Worm (Caenorhabditis elegans) whole organism, late embryonic: Measurements from ENCODE around the gene H03A11.2.
A peak's percentile ranks its signal among the peaks of the same experiment; 100 is the strongest.

Experiments
- C38D4.7 ChIP-seq: fragments of 200-800 bp; sonication (Bioruptor generic); optimal IDR thresholded peaks from 2 replicates; lab custom pipeline; 2018; ENCODE audit warnings: mild to moderate bottlenecking, missing genetic modification characterization, moderate library complexity, missing compliant biosample characterization
- K09A11.1 ChIP-seq: sonication (generic microtip); optimal IDR thresholded peaks from 2 replicates; lab custom pipeline; 2017; ENCODE audit warnings: antibody characterized with exemption, mild to moderate bottlenecking, missing genetic modification characterization, missing compliant biosample characterization; ENCODE audit not compliant: insufficient read depth
- T23F11.4 ChIP-seq: fragments of 200-800 bp; sonication (Bioruptor generic); optimal IDR thresholded peaks from 2 replicates; lab custom pipeline; 2018; ENCODE audit warnings: mild to moderate bottlenecking, missing genetic modification characterization, missing compliant biosample characterization
- ahr-1 ChIP-seq: sonication (generic microtip); optimal IDR thresholded peaks from 2 replicates; lab custom pipeline; 2016; ENCODE audit warnings: missing genetic modification characterization, missing compliant biosample characterization
- ama-1 ChIP-seq: fragments of 150-350 bp; optimal IDR thresholded peaks from 2 replicates; lab custom pipeline; 2014
- ceh-18 ChIP-seq: sonication (generic microtip); optimal IDR thresholded peaks from 2 replicates; lab custom pipeline; 2016; ENCODE audit warnings: missing genetic modification characterization, missing compliant biosample characterization
- ceh-2 ChIP-seq: sonication (generic microtip); optimal IDR thresholded peaks from 2 replicates; lab custom pipeline; 2016; ENCODE audit warnings: missing genotype, missing genetic modification characterization, missing compliant biosample characterization
- ceh-31 ChIP-seq: sonication (generic microtip); optimal IDR thresholded peaks from 2 replicates; lab custom pipeline; 2016; ENCODE audit warnings: missing genetic modification characterization, missing compliant biosample characterization
- ceh-34 ChIP-seq: sonication (generic microtip); optimal IDR thresholded peaks from 2 replicates; lab custom pipeline; 2016; ENCODE audit warnings: mild to moderate bottlenecking, missing genetic modification characterization, missing compliant biosample characterization
- ceh-9 ChIP-seq: sonication (generic microtip); optimal IDR thresholded peaks from 2 replicates; lab custom pipeline; 2016; ENCODE audit warnings: mild to moderate bottlenecking, missing genetic modification characterization, inconsistent platforms, missing compliant biosample characterization
- che-1 ChIP-seq: sonication (generic microtip); optimal IDR thresholded peaks from 2 replicates; lab custom pipeline; 2016; ENCODE audit warnings: mild to moderate bottlenecking, missing genetic modification characterization, missing compliant biosample characterization
- dve-1 ChIP-seq: sonication (generic microtip); optimal IDR thresholded peaks from 2 replicates; lab custom pipeline; 2017; ENCODE audit warnings: antibody characterized with exemption, mild to moderate bottlenecking, missing genetic modification characterization, missing compliant biosample characterization
- elt-4 ChIP-seq: sonication (generic microtip); optimal IDR thresholded peaks from 2 replicates; lab custom pipeline; 2016; ENCODE audit warnings: missing genetic modification characterization, missing compliant biosample characterization
- fkh-6 ChIP-seq: sonication (generic microtip); optimal IDR thresholded peaks from 2 replicates; lab custom pipeline; 2016; ENCODE audit warnings: missing genetic modification characterization, missing compliant biosample characterization
- gmeb-2 ChIP-seq: sonication (generic microtip); optimal IDR thresholded peaks from 2 replicates; lab custom pipeline; 2016; ENCODE audit warnings: missing genetic modification characterization, inconsistent platforms, missing compliant biosample characterization
- hlh-13 ChIP-seq: fragments of 200-800 bp; sonication (Bioruptor generic); optimal IDR thresholded peaks from 2 replicates; lab custom pipeline; 2018; ENCODE audit warnings: mild to moderate bottlenecking, missing genetic modification characterization, missing compliant biosample characterization
- hlh-15 ChIP-seq: sonication (generic microtip); optimal IDR thresholded peaks from 2 replicates; lab custom pipeline; 2016; ENCODE audit warnings: missing genetic modification characterization, missing compliant biosample characterization
- hlh-6 ChIP-seq: sonication (generic microtip); optimal IDR thresholded peaks from 2 replicates; lab custom pipeline; 2016; ENCODE audit warnings: missing genotype, missing genetic modification characterization, missing compliant biosample characterization
- lim-6 ChIP-seq: sonication (generic microtip); optimal IDR thresholded peaks from 2 replicates; lab custom pipeline; 2016; ENCODE audit warnings: missing genetic modification characterization, missing compliant biosample characterization
- lin-11 ChIP-seq: fragments of 200-800 bp; sonication (Bioruptor generic); optimal IDR thresholded peaks from 2 replicates; lab custom pipeline; 2018; ENCODE audit warnings: mild to moderate bottlenecking, missing genetic modification characterization, missing compliant biosample characterization
- madf-2 ChIP-seq: sonication (generic microtip); optimal IDR thresholded peaks from 2 replicates; lab custom pipeline; 2017; ENCODE audit warnings: missing genetic modification characterization, missing compliant biosample characterization
- mec-3 ChIP-seq: sonication (generic microtip); optimal IDR thresholded peaks from 2 replicates; lab custom pipeline; 2016; ENCODE audit warnings: borderline replicate concordance, missing genetic modification characterization, missing compliant biosample characterization
- pag-3 ChIP-seq: sonication (generic microtip); optimal IDR thresholded peaks from 2 replicates; lab custom pipeline; 2016; ENCODE audit warnings: missing compliant biosample characterization, missing genetic modification characterization, borderline replicate concordance
- pax-1 ChIP-seq: fragments of 150-350 bp; optimal IDR thresholded peaks from 2 replicates; lab custom pipeline; 2014; ENCODE audit warnings: missing biosample characterization, missing genetic modification characterization
- pha-2 ChIP-seq: sonication (generic microtip); optimal IDR thresholded peaks from 2 replicates; lab custom pipeline; 2017; ENCODE audit warnings: mild to moderate bottlenecking, missing genetic modification characterization, missing compliant biosample characterization
- pros-1 ChIP-seq: fragments of 150-350 bp; optimal IDR thresholded peaks from 2 replicates; lab custom pipeline; 2014; ENCODE audit warnings: missing biosample characterization, missing genetic modification reagents, missing genetic modification characterization
- ref-2 ChIP-seq: sonication (generic microtip); optimal IDR thresholded peaks from 2 replicates; lab custom pipeline; 2016; ENCODE audit warnings: missing genetic modification characterization, missing compliant biosample characterization
- rnt-1 ChIP-seq: sonication (generic microtip); optimal IDR thresholded peaks from 2 replicates; lab custom pipeline; 2016; ENCODE audit warnings: missing genetic modification characterization, missing compliant biosample characterization
- sdc-2 ChIP-seq: sonication (generic microtip); optimal IDR thresholded peaks from 2 replicates; lab custom pipeline; 2016; ENCODE audit warnings: missing genotype, missing genetic modification characterization, missing compliant biosample characterization
- syd-9 ChIP-seq: sonication (generic microtip); optimal IDR thresholded peaks from 2 replicates; lab custom pipeline; 2016; ENCODE audit warnings: mild to moderate bottlenecking, missing genetic modification characterization, moderate library complexity, missing compliant biosample characterization
- ttx-3 ChIP-seq: sonication (generic microtip); optimal IDR thresholded peaks from 2 replicates; lab custom pipeline; 2016; ENCODE audit warnings: missing genetic modification reagents, missing genetic modification characterization, missing compliant biosample characterization
- unc-3 ChIP-seq, 2 experiments: fragments of 200-800 bp in 1 of 2; sonication (Bioruptor generic) in 1 of 2; sonication (generic microtip) in 1 of 2; conservative IDR thresholded peaks in 1 of 2; optimal IDR thresholded peaks in 1 of 2; 2 replicates each; pipeline versions ENCODE4 v1.3.6 to Lab custom; 2016 to 2022; ENCODE audit warnings: missing compliant biosample characterization in 2 of 2, missing genetic modification characterization in 2 of 2, missing genetic modification reagents in 1 of 2
- unc-42 ChIP-seq: sonication (generic microtip); optimal IDR thresholded peaks from 2 replicates; lab custom pipeline; 2016; ENCODE audit warnings: missing genotype, missing genetic modification characterization, missing compliant biosample characterization
- unc-86 ChIP-seq: sonication (generic microtip); optimal IDR thresholded peaks from 2 replicates; lab custom pipeline; 2016; ENCODE audit warnings: missing genetic modification characterization, missing compliant biosample characterization
- zip-5 ChIP-seq: sonication (generic microtip); optimal IDR thresholded peaks from 2 replicates; lab custom pipeline; 2016; ENCODE audit warnings: missing genetic modification characterization, missing compliant biosample characterization
- ztf-16 ChIP-seq: sonication (generic microtip); optimal IDR thresholded peaks from 2 replicates; lab custom pipeline; 2017; ENCODE audit warnings: missing genetic modification characterization, missing compliant biosample characterization

The H03A11.2 gene

ce11 chrX:15268461-15268860 is 38.0 kb upstream of the H03A11.2 start:
- no peak for TF ChIP-seq pax-1 (tag; lab: Kevin White, UChicago)
- TF ChIP-seq syd-9 = no peak
- TF ChIP-seq elt-4 = no peak
- peak; percentile 22 for TF ChIP-seq ama-1

DNA sequence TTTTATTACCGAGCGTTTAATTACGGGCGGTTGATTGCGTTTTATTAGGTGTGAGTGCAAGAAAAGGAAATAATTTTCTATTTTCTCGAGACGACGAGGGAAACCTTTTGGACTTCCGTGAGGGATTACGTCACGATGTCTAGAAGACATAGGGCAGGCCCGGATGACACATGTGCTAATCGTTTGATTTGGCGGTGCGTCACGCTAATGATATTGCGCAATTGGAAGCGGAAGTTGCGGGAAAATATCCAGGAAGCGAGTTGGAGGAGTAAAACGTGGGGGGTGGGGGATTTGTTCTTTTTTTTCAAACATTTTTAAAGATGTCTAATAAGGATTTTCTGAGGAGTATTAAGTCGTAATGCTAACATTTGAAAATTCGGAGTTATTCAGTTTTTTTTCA is 34.1 kb upstream of the H03A11.2 start:
- TF ChIP-seq hlh-13 = no peak
- TF ChIP-seq ceh-2 = no peak
- TF ChIP-seq ceh-9 = no peak
- TF ChIP-seq pax-1 (tag; lab: Kevin White, UChicago) = no peak
- TF ChIP-seq gmeb-2 (tag; lab: Kevin White, UChicago) = no peak
- TF ChIP-seq sdc-2 (tag; lab: Kevin White, UChicago) = no peak
- TF ChIP-seq unc-42 = no peak
- TF ChIP-seq ama-1 = no peak
- TF ChIP-seq K09A11.1 (tag; lab: Kevin White, UChicago) = no peak
- TF ChIP-seq pros-1 (tag; lab: Kevin White, UChicago) = no peak
- no peak for TF ChIP-seq hlh-15
- no peak for TF ChIP-seq ahr-1
- no peak for TF ChIP-seq pag-3
- no peak for TF ChIP-seq ceh-31 (tag; lab: Kevin White, UChicago)
- no peak for TF ChIP-seq zip-5 (tag; lab: Kevin White, UChicago)
- no peak for TF ChIP-seq rnt-1 (tag; lab: Kevin White, UChicago)

DNA sequence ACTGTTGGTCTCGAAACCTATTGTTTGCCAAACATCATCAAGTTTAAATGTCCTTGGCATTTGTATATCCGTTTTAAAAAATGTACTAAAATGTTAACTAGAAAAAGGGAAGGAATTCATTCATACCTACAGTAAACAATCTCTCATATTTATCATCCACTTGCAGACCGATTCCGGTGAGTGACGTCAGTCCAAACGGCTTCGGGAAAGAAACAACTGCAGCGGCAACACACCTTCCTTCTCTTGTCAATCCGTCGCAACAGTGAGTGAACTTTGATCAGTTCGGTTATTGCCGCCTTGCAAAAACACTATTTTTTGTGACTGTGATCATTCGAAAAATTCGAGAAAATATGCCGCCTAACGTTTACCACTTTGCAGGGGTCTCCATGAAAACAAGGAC is 33.7 kb upstream of the H03A11.2 start:
- TF ChIP-seq ceh-34 (no peak), fkh-6 (no peak), ceh-31 (tag; lab: Kevin White, UChicago) (no peak), pha-2 (tag; lab: Kevin White, UChicago) (no peak), pros-1 (tag; lab: Kevin White, UChicago) (no peak), zip-5 (tag; lab: Kevin White, UChicago) (no peak), ztf-16 (tag; lab: Kevin White, UChicago) (no peak), dve-1 (tag; lab: Kevin White, UChicago) (no peak), gmeb-2 (tag; lab: Kevin White, UChicago) (no peak), unc-42 (no peak), ttx-3 (tag; lab: Kevin White, UChicago) (no peak), T23F11.4 (GFP tag; lab: Kevin White, UChicago) (no peak), ama-1 (no peak), unc-3 (GFP tag; conservative IDR thresholded peaks at IDR 0.05; lab: Robert Waterston, UW) (no peak), unc-3 (tag; optimal IDR thresholded peaks at IDR 0.05; lab: Kevin White, UChicago) (no peak), che-1 (tag; lab: Kevin White, UChicago) (no peak), pax-1 (tag; lab: Kevin White, UChicago) (no peak)
- TF ChIP-seq, all 69 proteins: peak for 0

DNA sequence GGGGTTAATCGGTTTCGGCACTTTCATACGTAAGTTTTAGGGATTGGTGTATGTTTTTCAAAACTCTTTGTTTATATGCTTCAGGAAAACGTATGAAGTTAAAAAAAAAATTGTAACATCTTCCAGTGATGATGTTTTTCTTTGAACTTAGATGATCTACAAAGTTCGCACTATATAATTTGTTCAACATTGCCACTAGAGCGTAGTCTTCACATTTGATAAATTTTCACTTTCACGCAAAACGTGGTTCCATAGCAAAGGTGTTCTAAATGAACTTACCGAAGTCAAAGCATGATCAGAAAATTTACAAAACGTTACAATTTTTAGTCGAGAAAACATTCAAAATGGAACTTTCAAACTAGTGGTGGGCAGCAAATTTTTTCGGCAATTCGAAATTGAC is 32.4 kb upstream of the H03A11.2 start:
- TF ChIP-seq lin-11 (tag; lab: Kevin White, UChicago) = no peak

DNA sequence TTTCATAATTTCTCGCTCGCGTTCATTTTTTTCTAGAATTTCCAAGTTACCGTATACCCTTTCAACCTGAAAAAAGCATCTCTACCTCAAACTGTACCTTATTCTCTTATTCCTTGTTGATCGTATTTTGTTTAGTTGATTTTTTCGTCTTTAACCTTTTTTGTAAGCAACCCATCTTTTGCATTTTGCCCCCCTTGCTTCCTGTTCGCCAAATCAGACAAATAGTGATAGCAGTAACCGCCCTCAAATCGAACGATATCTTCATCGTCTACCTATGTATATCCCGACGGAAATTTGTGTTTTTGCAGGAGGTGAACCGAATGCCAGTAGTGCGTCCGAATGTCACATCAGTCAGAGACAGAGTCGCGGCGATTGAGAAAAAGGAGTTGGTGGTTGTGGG is 32.0 kb upstream of the H03A11.2 start, which contains the start of gene F46F2.5:
F46F2.5 (plus strand) TSS at position 301 of the 400 bp plus-strand sequence.
- TF ChIP-seq madf-2 (tag; lab: Kevin White, UChicago) (no peak), lim-6 (tag; lab: Kevin White, UChicago) (no peak)

DNA sequence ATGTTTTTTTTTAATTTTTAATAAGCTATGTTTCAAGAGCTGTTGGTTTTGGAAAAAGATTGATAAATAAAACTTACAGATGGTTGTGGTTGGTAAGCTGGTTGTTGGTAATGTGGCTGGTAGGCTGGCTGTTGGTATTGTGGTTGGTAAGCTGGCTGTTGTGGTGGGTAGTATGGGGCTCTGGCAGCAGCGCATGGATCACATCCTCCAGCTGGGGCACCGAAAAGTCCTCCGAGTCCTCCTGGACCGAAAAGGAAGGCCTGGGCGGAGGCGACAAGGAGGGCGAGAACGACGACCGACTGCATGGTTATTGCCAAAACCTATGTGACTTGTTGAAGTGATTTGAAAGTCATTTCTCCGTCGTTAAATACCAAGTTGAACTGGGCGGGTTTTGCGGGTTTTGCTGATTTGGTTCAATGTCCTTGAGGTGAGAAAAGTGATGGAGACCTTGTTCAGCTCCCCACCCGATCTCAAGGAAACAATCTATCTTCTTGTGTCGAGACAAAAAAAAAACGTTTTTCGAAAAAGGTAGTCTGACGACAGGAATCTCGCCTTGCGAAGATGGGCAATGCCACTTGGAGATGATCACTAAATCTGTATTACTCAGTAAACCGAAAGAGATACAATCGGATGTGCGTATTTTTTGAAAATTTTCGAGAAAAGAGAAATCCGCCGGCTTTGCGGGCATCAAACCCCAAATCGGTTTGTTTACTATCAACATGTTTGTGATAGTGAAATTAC is 29.7 kb upstream of the H03A11.2 start, which contains the start of gene F46F2.3:
F46F2.3 (minus strand) TSS at position 341 of the 741 bp plus-strand sequence.
- TF ChIP-seq C38D4.7 (GFP tag; lab: Kevin White, UChicago) (no peak), mec-3 (no peak), hlh-6 (tag; lab: Kevin White, UChicago) (no peak), unc-86 (tag; lab: Kevin White, UChicago) (no peak), ceh-18 (tag; lab: Kevin White, UChicago) (no peak), pha-2 (tag; lab: Kevin White, UChicago) (no peak), ref-2 (tag; lab: Kevin White, UChicago) (no peak)
